Fruit fly (Drosophila melanogaster): ENCODE results near the gene Cht5.

Gene Cht5

dm6 chr3R:13796607-13797246 lies 29.4 kb downstream of the Cht5 start:
- no peak for TF ChIP-seq CG8478 (optimal IDR thresholded peaks at IDR 0.05)
- TF ChIP-seq CTCF (optimal IDR thresholded peaks at IDR 0.05), result no peak

- TF ChIP-seq CG8478 (optimal IDR thresholded peaks at IDR 0.05) (no peak), CTCF (optimal IDR thresholded peaks at IDR 0.05) (no peak)
Measured at dm6 chr3R:13797269-13797677, 29.9 kb downstream of the Cht5 start.

- TF ChIP-seq CG8478 (optimal IDR thresholded peaks at IDR 0.05) (no peak), CTCF (optimal IDR thresholded peaks at IDR 0.05) (no peak)
Measured at dm6 chr3R:13797823-13798446, 30.6 kb downstream of the Cht5 start.

DNA sequence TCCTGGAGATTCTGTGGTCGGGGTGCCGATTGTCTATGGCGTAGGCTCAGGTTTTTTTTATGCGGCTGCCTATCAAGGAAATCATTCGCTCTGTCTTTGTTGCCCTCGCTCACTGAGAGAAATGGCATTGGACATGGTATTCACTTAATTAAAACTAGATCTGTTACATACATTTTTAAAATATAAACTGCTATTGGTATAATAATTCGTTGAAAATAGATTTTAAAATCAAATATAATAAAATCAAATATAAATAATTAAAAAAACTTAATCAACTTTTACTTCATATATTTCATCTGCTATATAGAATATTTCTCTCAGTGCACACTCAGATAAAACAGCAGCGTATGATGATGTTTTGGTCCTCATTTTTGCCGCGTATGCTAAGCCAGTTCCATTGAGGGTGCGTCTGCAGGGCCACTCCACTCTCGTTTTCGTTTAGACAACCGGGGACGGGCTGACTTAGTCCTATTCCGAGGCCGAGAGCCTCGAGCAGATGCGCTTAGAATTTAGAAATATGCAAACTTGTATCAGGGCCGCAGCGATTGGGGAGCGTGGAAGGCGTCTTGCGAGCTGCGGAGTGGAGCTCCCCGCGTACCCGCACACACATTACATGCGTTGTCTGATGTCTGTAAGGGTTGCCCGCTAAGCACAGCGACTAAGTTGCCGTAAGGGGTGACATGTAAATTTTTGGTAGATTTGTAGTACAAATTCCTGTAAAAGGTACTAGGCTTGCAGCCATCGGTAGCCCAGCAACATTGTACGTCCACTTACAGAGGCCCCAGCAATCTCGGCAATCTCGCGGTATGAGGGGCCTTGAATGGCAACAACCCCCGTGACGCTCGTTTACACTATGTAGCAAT lies 32.4 kb downstream of the Cht5 start:
- no peak for TF ChIP-seq CG8478 (optimal IDR thresholded peaks at IDR 0.05)
- no peak for TF ChIP-seq CTCF (optimal IDR thresholded peaks at IDR 0.05)

DNA sequence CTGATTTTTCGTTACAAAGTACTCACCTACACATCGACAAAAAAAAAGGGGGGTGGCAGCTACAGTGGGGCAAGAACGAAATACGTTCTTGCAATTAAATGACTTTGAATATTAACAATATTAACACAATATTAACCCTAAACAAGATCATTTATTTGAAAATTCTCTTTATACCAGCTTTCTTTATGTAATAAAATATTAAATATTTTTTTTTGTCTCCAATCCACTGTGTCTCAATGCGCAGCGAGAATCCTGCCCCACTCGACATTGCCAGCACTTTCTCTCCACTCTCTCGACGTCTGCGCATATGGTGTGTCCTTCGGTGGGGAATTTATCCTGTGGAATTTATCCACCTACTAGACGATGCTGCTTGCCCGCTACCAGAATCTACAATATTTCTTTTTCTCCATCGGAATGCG lies 33.1 kb downstream of the Cht5 start:
- no peak for TF ChIP-seq CTCF (optimal IDR thresholded peaks at IDR 0.05)
- TF ChIP-seq CG8478 (optimal IDR thresholded peaks at IDR 0.05), result no peak

dm6 chr3R:13801184-13802056 lies 34.1 kb downstream of the Cht5 start:
- TF ChIP-seq CTCF (optimal IDR thresholded peaks at IDR 0.05), result no peak
- TF ChIP-seq CG8478 (optimal IDR thresholded peaks at IDR 0.05), result no peak

dm6 chr3R:13802057-13802817 lies 34.9 kb downstream of the Cht5 start:
- TF ChIP-seq CTCF (optimal IDR thresholded peaks at IDR 0.05) (no peak), CG8478 (optimal IDR thresholded peaks at IDR 0.05) (no peak)

dm6 chr3R:13803185-13803887 lies 36.0 kb downstream of the Cht5 start:
- TF ChIP-seq CG8478 (optimal IDR thresholded peaks at IDR 0.05) (no peak), CTCF (optimal IDR thresholded peaks at IDR 0.05) (no peak)

DNA sequence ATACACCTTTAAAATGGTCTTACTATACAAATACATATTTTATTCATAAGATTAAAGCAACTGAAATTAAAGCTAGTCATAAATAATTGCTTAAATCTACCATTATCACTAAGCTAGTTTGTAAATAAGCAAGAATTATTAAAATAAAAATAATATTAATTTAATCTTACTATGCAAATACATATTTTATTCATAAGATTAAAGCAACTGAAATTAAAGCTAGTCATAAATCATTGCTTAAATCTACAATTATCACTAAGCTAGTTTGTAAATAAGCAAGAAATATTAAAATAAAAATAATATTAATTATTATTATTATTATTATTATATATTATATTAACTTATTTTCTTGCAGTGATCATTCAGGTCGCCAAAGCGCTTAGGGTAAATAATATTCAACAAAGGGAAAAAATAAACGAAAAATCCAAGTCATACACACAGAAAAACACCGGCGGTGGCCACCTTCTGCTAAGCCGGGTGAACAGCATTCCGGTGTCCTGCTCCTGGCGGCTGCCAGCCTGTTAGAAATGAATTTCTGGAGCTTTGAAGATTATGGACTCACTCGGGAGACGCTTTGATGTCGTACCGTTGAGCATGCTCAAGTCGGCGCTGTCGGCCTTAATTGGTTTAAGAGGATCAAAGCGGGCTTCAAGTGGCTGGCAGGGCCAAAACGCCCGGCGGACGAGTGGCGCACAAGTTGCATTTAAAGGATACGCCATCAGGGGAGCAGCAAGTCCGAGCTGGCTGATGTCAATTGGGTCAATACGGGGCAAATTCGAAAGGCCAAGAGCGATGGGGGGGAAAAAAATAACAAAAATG lies 36.8 kb downstream of the Cht5 start:
- TF ChIP-seq CG8478 (optimal IDR thresholded peaks at IDR 0.05), result no peak
- TF ChIP-seq CTCF (optimal IDR thresholded peaks at IDR 0.05), result no peak

DNA sequence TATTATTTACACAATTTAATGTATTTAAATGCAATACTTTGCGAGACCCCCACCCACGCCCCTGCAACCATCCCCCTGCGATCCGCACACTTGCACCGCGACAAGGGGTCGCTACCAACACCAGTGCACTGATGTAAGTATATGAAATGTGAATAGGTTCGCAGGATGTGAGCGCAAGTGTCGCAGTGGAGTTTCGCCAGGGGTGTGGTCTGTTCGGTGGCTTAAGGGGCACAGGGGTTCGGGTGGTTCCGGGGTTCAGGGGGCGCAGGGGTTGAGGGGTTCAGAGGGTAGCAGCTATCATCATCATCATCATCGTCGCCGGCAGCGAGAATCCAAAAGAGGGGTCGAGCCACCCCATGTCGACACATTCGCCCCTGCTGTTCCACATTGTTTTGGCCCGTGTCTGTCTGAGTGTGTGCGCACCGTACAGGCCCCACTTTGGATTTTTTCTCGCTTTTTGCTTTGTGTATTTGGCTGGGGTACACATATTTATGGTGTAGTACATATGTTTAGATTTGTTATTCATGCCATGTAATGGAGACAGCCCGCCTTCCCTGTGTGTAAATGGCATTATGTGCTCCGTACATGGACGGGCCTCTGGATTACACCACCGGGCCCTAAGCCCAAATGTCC lies 37.7 kb downstream of the Cht5 start:
- no peak for TF ChIP-seq CTCF (optimal IDR thresholded peaks at IDR 0.05)
- TF ChIP-seq CG8478 (optimal IDR thresholded peaks at IDR 0.05), result no peak

dm6 chr3R:13806032-13806709 lies 38.8 kb downstream of the Cht5 start:
- TF ChIP-seq CTCF (optimal IDR thresholded peaks at IDR 0.05) (no peak), CG8478 (optimal IDR thresholded peaks at IDR 0.05) (no peak)

- no peak for TF ChIP-seq CG8478 (optimal IDR thresholded peaks at IDR 0.05)
- TF ChIP-seq CTCF (optimal IDR thresholded peaks at IDR 0.05), result no peak
Measured at dm6 chr3R:13806710-13807093, 39.4 kb downstream of the Cht5 start.

All from S2 (cell line).